Worm (Caenorhabditis elegans) whole organism, L3 larva: ENCODE data around the gene pigb-1.

Source experiments
- ZK546.5 ChIP-seq: sonication (generic microtip); optimal IDR thresholded peaks from 2 replicates; lab custom pipeline; 2017; ENCODE audit warnings: missing biosample characterization, missing genetic modification characterization
- ama-1 ChIP-seq: fragments of 150-350 bp; optimal IDR thresholded peaks from 2 replicates; lab custom pipeline; 2018
- ceh-16 ChIP-seq: sonication (generic microtip); optimal IDR thresholded peaks from 2 replicates; lab custom pipeline; 2017; ENCODE audit warnings: missing biosample characterization, missing genetic modification characterization
- ceh-28 ChIP-seq: fragments of 150-350 bp; optimal IDR thresholded peaks from 2 replicates; lab custom pipeline; 2014; ENCODE audit warnings: missing biosample characterization, missing genetic modification reagents, missing genetic modification characterization
- ceh-82 ChIP-seq: fragments of 150-350 bp; optimal IDR thresholded peaks from 2 replicates; lab custom pipeline; 2014; ENCODE audit warnings: missing biosample characterization, missing genetic modification characterization
- elt-1 ChIP-seq: fragments of 150-350 bp; optimal IDR thresholded peaks from 2 replicates; lab custom pipeline; 2014; ENCODE audit warnings: missing biosample characterization, missing genetic modification characterization
- elt-2 ChIP-seq: sonication (generic microtip); optimal IDR thresholded peaks from 2 replicates; lab custom pipeline; 2016; ENCODE audit warnings: missing genetic modification reagents, mild to moderate bottlenecking, missing genetic modification characterization, missing compliant biosample characterization
- elt-3 ChIP-seq, 3 experiments: fragments of 150-350 bp in 1 of 3; sonication (generic microtip) in 2 of 3; optimal IDR thresholded peaks; 2 replicates in 2 of 3; 4 replicates in 1 of 3; lab custom pipeline; 2014 to 2017; ENCODE audit warnings: missing biosample characterization in 3 of 3, missing genetic modification characterization in 3 of 3
- fkh-2 ChIP-seq: fragments of 150-350 bp; optimal IDR thresholded peaks from 2 replicates; lab custom pipeline; 2014; ENCODE audit warnings: missing biosample characterization, missing genetic modification reagents, missing genetic modification characterization
- fos-1 ChIP-seq: fragments of 150-350 bp; optimal IDR thresholded peaks from 2 replicates; lab custom pipeline; 2014; ENCODE audit warnings: missing biosample characterization, missing genetic modification characterization
- jun-1 ChIP-seq: fragments of 150-350 bp; optimal IDR thresholded peaks from 2 replicates; lab custom pipeline; 2014; ENCODE audit warnings: missing biosample characterization, missing genetic modification reagents, missing genetic modification characterization
- lin-15B ChIP-seq: fragments of 150-350 bp; optimal IDR thresholded peaks from 2 replicates; lab custom pipeline; 2014; ENCODE audit warnings: missing biosample characterization, missing genetic modification characterization
- lsy-12 ChIP-seq: sonication (generic microtip); optimal IDR thresholded peaks from 2 replicates; lab custom pipeline; 2016; ENCODE audit warnings: mild to moderate bottlenecking, missing genetic modification characterization, missing compliant biosample characterization
- mdl-1 ChIP-seq: fragments of 150-350 bp; optimal IDR thresholded peaks from 2 replicates; lab custom pipeline; 2014; ENCODE audit warnings: missing biosample characterization, missing genetic modification characterization
- mml-1 ChIP-seq: fragments of 150-350 bp; sonication (generic microtip); optimal IDR thresholded peaks from 3 replicates; lab custom pipeline; 2014; ENCODE audit warnings: missing biosample characterization, missing genetic modification characterization
- nfya-1 ChIP-seq: sonication (generic microtip); optimal IDR thresholded peaks from 2 replicates; lab custom pipeline; 2017; ENCODE audit warnings: missing genetic modification characterization, mild to moderate bottlenecking, missing compliant biosample characterization, antibody characterized with exemption, moderate library complexity; ENCODE audit not compliant: insufficient read depth
- nhr-11 ChIP-seq: fragments of 150-350 bp; optimal IDR thresholded peaks from 2 replicates; lab custom pipeline; 2014; ENCODE audit warnings: missing biosample characterization, missing genetic modification characterization
- nhr-12 ChIP-seq: fragments of 150-350 bp; optimal IDR thresholded peaks from 2 replicates; lab custom pipeline; 2014; ENCODE audit warnings: missing biosample characterization, missing genetic modification characterization
- nhr-23 ChIP-seq: fragments of 150-350 bp; optimal IDR thresholded peaks from 2 replicates; lab custom pipeline; 2014; ENCODE audit warnings: missing biosample characterization, missing genetic modification reagents, missing genetic modification characterization
- nhr-237 ChIP-seq: fragments of 150-350 bp; optimal IDR thresholded peaks from 2 replicates; lab custom pipeline; 2014; ENCODE audit warnings: missing biosample characterization, missing genetic modification characterization
- nhr-25 ChIP-seq: sonication (generic microtip); optimal IDR thresholded peaks from 2 replicates; lab custom pipeline; 2017; ENCODE audit warnings: missing biosample characterization, missing genetic modification characterization
- nhr-43 ChIP-seq: sonication (generic microtip); optimal IDR thresholded peaks from 2 replicates; lab custom pipeline; 2016; ENCODE audit warnings: mild to moderate bottlenecking, missing genetic modification characterization, missing compliant biosample characterization; ENCODE audit not compliant: poor library complexity, severe bottlenecking
- nhr-77 ChIP-seq: fragments of 150-350 bp; optimal IDR thresholded peaks from 2 replicates; lab custom pipeline; 2014; ENCODE audit warnings: missing biosample characterization, missing genetic modification characterization
- pha-4 ChIP-seq: fragments of 150-350 bp; optimal IDR thresholded peaks from 2 replicates; lab custom pipeline; 2014; ENCODE audit warnings: missing biosample characterization, missing genetic modification reagents, missing genetic modification characterization
- pqm-1 ChIP-seq: fragments of 150-350 bp; optimal IDR thresholded peaks from 2 replicates; lab custom pipeline; 2017; ENCODE audit warnings: missing biosample characterization, missing genetic modification characterization, inconsistent platforms
- skn-1 ChIP-seq: fragments of 150-350 bp; optimal IDR thresholded peaks from 2 replicates; lab custom pipeline; 2014; ENCODE audit warnings: missing biosample characterization, missing genetic modification characterization
- snpc-4 ChIP-seq: fragments of 150-350 bp; optimal IDR thresholded peaks from 2 replicates; lab custom pipeline; 2014; ENCODE audit warnings: missing biosample characterization, missing genetic modification characterization
- tbx-2 ChIP-seq: sonication (generic microtip); optimal IDR thresholded peaks from 2 replicates; lab custom pipeline; 2016; ENCODE audit warnings: mild to moderate bottlenecking, missing genetic modification characterization, missing compliant biosample characterization
- ztf-11 ChIP-seq: fragments of 150-350 bp; optimal IDR thresholded peaks from 2 replicates; lab custom pipeline; 2014; ENCODE audit warnings: missing biosample characterization, missing genetic modification characterization

Gene pigb-1

ce11 chrII:4985961-4986503 is 6.8 kb downstream of the pigb-1 start:
- TF ChIP-seq nhr-23 (tag; lab: Kevin White, UChicago), result peak; percentile 74
- peak; percentile 65 for TF ChIP-seq elt-1 (tag; lab: Kevin White, UChicago)
- TF ChIP-seq ceh-82 (tag; lab: Kevin White, UChicago), result no peak

ce11 chrII:4984151-4984550 is 8.7 kb downstream of the pigb-1 start:
- TF ChIP-seq mdl-1 (tag; lab: Kevin White, UChicago) (no peak), ceh-82 (tag; lab: Kevin White, UChicago) (no peak), pha-4 (tag; lab: Kevin White, UChicago) (no peak), pqm-1 (tag; lab: Kevin White, UChicago) (no peak), lin-15B (tag; lab: Kevin White, UChicago) (no peak), jun-1 (tag; lab: Kevin White, UChicago) (no peak), nhr-77 (tag; lab: Kevin White, UChicago) (no peak), fos-1 (tag; lab: Kevin White, UChicago) (no peak), skn-1 (tag; lab: Kevin White, UChicago) (no peak), nfya-1 (no peak), ama-1 (lab: Kevin White, UChicago) (no peak), ztf-11 (no peak), ceh-16 (tag; lab: Kevin White, UChicago) (no peak)
- TF ChIP-seq, all 47 proteins: peak for 0

ce11 chrII:4981682-4982404 is 11.0 kb downstream of the pigb-1 start:
- TF ChIP-seq elt-1 (tag; lab: Kevin White, UChicago), result peak; percentile 83
- no peak for TF ChIP-seq nhr-43 (tag; lab: Kevin White, UChicago)
- TF ChIP-seq nhr-25 (tag; lab: Kevin White, UChicago), result peak; percentile 22

- TF ChIP-seq mdl-1 (tag; lab: Kevin White, UChicago) (no peak), lsy-12 (tag; lab: Kevin White, UChicago) (no peak)
These were observed 17.6 kb downstream of the pigb-1 start for ce11 chrII:4975311-4975710.

DNA sequence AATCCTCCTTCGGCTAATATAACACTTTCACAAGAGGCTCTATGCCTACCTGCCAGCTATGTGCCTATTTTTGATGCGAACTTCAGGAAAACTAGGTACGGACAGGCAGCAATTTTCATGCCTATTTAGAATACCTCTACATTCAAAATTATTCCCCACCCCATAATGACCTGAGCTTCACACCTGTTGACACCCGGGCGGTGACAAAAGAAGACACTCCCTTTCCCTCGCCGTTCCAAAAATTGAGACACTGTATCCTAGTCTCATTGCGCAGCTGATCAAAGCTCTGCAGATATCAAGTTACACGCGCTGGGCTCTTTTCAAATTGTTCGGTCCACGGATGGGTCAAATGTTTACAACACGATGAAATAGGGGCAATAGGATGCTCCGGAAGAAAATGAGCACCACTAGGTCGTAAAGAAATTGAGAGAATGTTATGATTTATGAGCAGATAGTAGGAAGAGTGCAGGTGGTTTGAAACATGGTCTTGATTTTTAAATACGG is 18.4 kb downstream of the pigb-1 start:
- TF ChIP-seq lin-15B (tag; lab: Kevin White, UChicago) (no peak), lsy-12 (tag; lab: Kevin White, UChicago) (no peak), elt-3 (tag; optimal IDR thresholded peaks at IDR 0.05; lab: Kevin White, UChicago) (no peak), ZK546.5 (no peak), fkh-2 (tag; lab: Kevin White, UChicago) (no peak), nfya-1 (no peak), snpc-4 (no peak), ceh-28 (no peak), nhr-237 (tag; lab: Kevin White, UChicago) (no peak)

DNA sequence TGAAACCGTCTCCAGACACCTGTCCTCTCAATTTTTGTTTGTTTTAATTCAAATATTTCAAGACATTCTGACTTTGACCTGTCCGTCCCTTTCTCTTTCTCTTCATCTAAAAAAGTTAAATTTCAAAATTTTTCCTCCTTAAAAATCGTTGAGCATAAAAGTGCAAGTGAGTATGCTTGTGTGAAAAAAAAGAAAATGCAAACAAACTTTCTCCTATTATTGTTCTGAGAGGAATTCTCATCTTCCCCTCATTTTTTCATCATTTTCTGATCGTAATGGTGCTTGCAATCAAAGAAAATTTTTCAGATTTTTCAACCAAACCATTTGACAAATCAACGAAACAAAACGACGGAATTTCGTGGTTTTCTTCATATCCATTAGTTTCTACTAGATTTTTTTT is 24.0 kb downstream of the pigb-1 start, which contains the start of gene shc-2:
Gene shc-2, plus strand, starts transcription at position 301 of the 400 bp plus-strand sequence.
- no peak for TF ChIP-seq ztf-11
- TF ChIP-seq tbx-2 (tag; lab: Kevin White, UChicago), result no peak

DNA sequence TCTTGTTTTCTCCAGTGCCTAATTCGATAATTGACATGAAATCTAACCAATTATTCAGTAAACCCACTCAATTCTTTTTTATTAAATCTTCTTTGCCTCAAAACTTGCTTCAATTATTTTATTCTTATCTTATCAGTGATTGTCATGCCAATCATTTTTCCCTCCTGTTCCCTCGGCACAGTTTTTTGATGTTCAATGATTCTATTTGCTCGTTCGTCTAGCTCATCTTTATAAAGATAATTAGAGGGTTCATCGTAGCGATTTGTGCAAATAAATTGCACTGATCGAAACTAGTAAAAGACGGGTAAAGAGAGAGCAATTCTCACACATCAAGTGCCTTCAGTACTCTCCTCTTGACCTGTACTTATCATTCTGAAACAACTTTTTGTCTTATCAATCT is 25.2 kb downstream of the pigb-1 start:
- TF ChIP-seq elt-2 (tag; lab: Kevin White, UChicago), result peak; percentile 86
- TF ChIP-seq pha-4 (tag; lab: Kevin White, UChicago), result peak; percentile 6
- TF ChIP-seq nhr-11 (tag; lab: Kevin White, UChicago), result no peak
- TF ChIP-seq mml-1 (tag; lab: Kevin White, UChicago), result no peak
- TF ChIP-seq nhr-12 (tag; lab: Kevin White, UChicago), result no peak
- TF ChIP-seq ceh-28, result no peak
